Worm (Caenorhabditis elegans) whole organism, mixed stage, embryonic: ENCODE measurements around the gene F55G11.2.

Experiments used
- M03D4.4 ChIP-seq: sonication (generic microtip); optimal IDR thresholded peaks from 2 replicates; lab custom pipeline; 2017; ENCODE audit warnings: mild to moderate bottlenecking, missing genetic modification characterization, missing compliant biosample characterization
- bed-3 ChIP-seq: fragments of 200-800 bp; sonication (Bioruptor generic); optimal IDR thresholded peaks from 3 replicates; lab custom pipeline; 2018; ENCODE audit warnings: mild to moderate bottlenecking, missing genetic modification characterization, moderate library complexity, missing compliant biosample characterization
- blmp-1 ChIP-seq: fragments of 150-350 bp; optimal IDR thresholded peaks from 2 replicates; lab custom pipeline; 2014; ENCODE audit warnings: missing biosample characterization, missing genetic modification characterization
- ceh-39 ChIP-seq: fragments of 150-350 bp; optimal IDR thresholded peaks from 2 replicates; lab custom pipeline; 2014; ENCODE audit warnings: missing biosample characterization, missing genetic modification characterization
- ces-1 ChIP-seq: fragments of 150-350 bp; optimal IDR thresholded peaks from 2 replicates; lab custom pipeline; 2014; ENCODE audit warnings: missing biosample characterization, missing genetic modification reagents, missing genetic modification characterization
- cnd-1 ChIP-seq: fragments of 200-800 bp; sonication (Bioruptor generic); optimal IDR thresholded peaks from 2 replicates; lab custom pipeline; 2018; ENCODE audit warnings: mild to moderate bottlenecking, missing genetic modification characterization, missing compliant biosample characterization
- drap-1 ChIP-seq: fragments of 200-800 bp; sonication (Bioruptor generic); optimal IDR thresholded peaks from 3 replicates; lab custom pipeline; 2018; ENCODE audit warnings: mild to moderate bottlenecking, missing genetic modification characterization, missing compliant biosample characterization
- elt-1 ChIP-seq: sonication (generic microtip); optimal IDR thresholded peaks from 2 replicates; lab custom pipeline; 2017; ENCODE audit warnings: missing genetic modification characterization, mild to moderate bottlenecking, missing compliant biosample characterization, antibody characterized with exemption, moderate library complexity, borderline replicate concordance; ENCODE audit not compliant: insufficient read depth
- ham-2 ChIP-seq: fragments of 200-800 bp; sonication (Bioruptor generic); optimal IDR thresholded peaks from 2 replicates; lab custom pipeline; 2018; ENCODE audit warnings: mild to moderate bottlenecking, missing genetic modification characterization, missing compliant biosample characterization
- hlh-1 ChIP-seq: fragments of 150-350 bp; optimal IDR thresholded peaks from 2 replicates; lab custom pipeline; 2014; ENCODE audit warnings: missing biosample characterization, missing genetic modification reagents, missing genetic modification characterization
- lin-13 ChIP-seq: fragments of 150-350 bp; optimal IDR thresholded peaks from 2 replicates; lab custom pipeline; 2014; ENCODE audit warnings: missing biosample characterization, missing genetic modification characterization
- lin-32 ChIP-seq: fragments of 200-800 bp; sonication (Bioruptor generic); optimal IDR thresholded peaks from 2 replicates; lab custom pipeline; 2018; ENCODE audit warnings: mild to moderate bottlenecking, missing genetic modification characterization, missing compliant biosample characterization
- lsy-2 ChIP-seq: fragments of 150-350 bp; optimal IDR thresholded peaks from 2 replicates; lab custom pipeline; 2014; ENCODE audit warnings: missing biosample characterization, missing genetic modification characterization
- mab-5 ChIP-seq: fragments of 150-350 bp; optimal IDR thresholded peaks from 2 replicates; lab custom pipeline; 2014; ENCODE audit warnings: missing biosample characterization, missing genetic modification characterization
- mep-1 ChIP-seq: fragments of 150-350 bp; optimal IDR thresholded peaks from 2 replicates; lab custom pipeline; 2017; ENCODE audit warnings: missing biosample characterization, missing genetic modification reagents, missing genetic modification characterization, inconsistent platforms
- mls-2 ChIP-seq: sonication (generic microtip); optimal IDR thresholded peaks from 2 replicates; lab custom pipeline; 2016; ENCODE audit warnings: mild to moderate bottlenecking, missing genetic modification characterization, moderate library complexity, missing compliant biosample characterization
- nhr-12 ChIP-seq: fragments of 150-350 bp; optimal IDR thresholded peaks from 2 replicates; lab custom pipeline; 2014; ENCODE audit warnings: missing biosample characterization, missing genetic modification characterization
- nhr-2 ChIP-seq: fragments of 150-350 bp; optimal IDR thresholded peaks from 2 replicates; lab custom pipeline; 2014; ENCODE audit warnings: missing biosample characterization, missing genetic modification characterization
- nhr-237 ChIP-seq: fragments of 150-350 bp; optimal IDR thresholded peaks from 2 replicates; lab custom pipeline; 2014; ENCODE audit warnings: missing biosample characterization, missing genetic modification characterization
- nhr-28 ChIP-seq: fragments of 150-350 bp; optimal IDR thresholded peaks from 2 replicates; lab custom pipeline; 2014; ENCODE audit warnings: missing biosample characterization, missing genetic modification characterization
- nhr-76 ChIP-seq: sonication (generic microtip); optimal IDR thresholded peaks from 2 replicates; lab custom pipeline; 2017; ENCODE audit warnings: missing biosample characterization, missing genetic modification characterization
- pha-4 ChIP-seq: fragments of 150-350 bp; optimal IDR thresholded peaks from 2 replicates; lab custom pipeline; 2018; ENCODE audit warnings: missing biosample characterization, missing genetic modification reagents, missing genetic modification characterization
- snpc-4 ChIP-seq: fragments of 150-350 bp; optimal IDR thresholded peaks from 2 replicates; lab custom pipeline; 2014; ENCODE audit warnings: missing biosample characterization, missing genetic modification characterization
- sptf-1 ChIP-seq: sonication (generic microtip); optimal IDR thresholded peaks from 2 replicates; lab custom pipeline; 2017; ENCODE audit warnings: mild to moderate bottlenecking, missing genetic modification characterization, moderate library complexity, missing compliant biosample characterization
- tbx-8 ChIP-seq: fragments of 200-800 bp; sonication (Bioruptor generic); optimal IDR thresholded peaks from 2 replicates; lab custom pipeline; 2018; ENCODE audit warnings: mild to moderate bottlenecking, missing genetic modification characterization, moderate library complexity, missing compliant biosample characterization
- unc-120 ChIP-seq: sonication (generic microtip); optimal IDR thresholded peaks from 2 replicates; lab custom pipeline; 2017; ENCODE audit warnings: missing genetic modification characterization, missing compliant biosample characterization; ENCODE audit not compliant: poor library complexity, severe bottlenecking
- unc-39 ChIP-seq: fragments of 150-350 bp; optimal IDR thresholded peaks from 2 replicates; lab custom pipeline; 2014; ENCODE audit warnings: missing biosample characterization, missing genetic modification characterization
- unc-62 ChIP-seq: fragments of 150-350 bp; optimal IDR thresholded peaks from 2 replicates; lab custom pipeline; 2014; ENCODE audit warnings: missing biosample characterization, missing genetic modification reagents, missing genetic modification characterization
- zip-8 ChIP-seq: fragments of 150-350 bp; optimal IDR thresholded peaks from 2 replicates; lab custom pipeline; 2014; ENCODE audit warnings: missing biosample characterization, missing genetic modification characterization
- ztf-11 ChIP-seq: fragments of 150-350 bp; optimal IDR thresholded peaks from 2 replicates; lab custom pipeline; 2014; ENCODE audit warnings: missing biosample characterization, missing genetic modification characterization

The F55G11.2 gene

ce11 chrIV:12969141-12969540 is at the start of gene F55G11.2:
Gene F55G11.2 (minus strand): TSS chrIV:12969289.
- TF ChIP-seq M03D4.4 (tag; lab: Kevin White, UChicago) = no peak

ce11 chrIV:13016820-13017219 is 47.7 kb upstream of the F55G11.2 start:
- TF ChIP-seq lsy-2 = no peak
- TF ChIP-seq sptf-1 (tag; lab: Kevin White, UChicago) = peak; percentile 36
- no peak for TF ChIP-seq unc-39
- TF ChIP-seq nhr-28 (tag; lab: Kevin White, UChicago) = no peak
- TF ChIP-seq mep-1 = no peak
- peak; percentile 1 for TF ChIP-seq M03D4.4 (tag; lab: Kevin White, UChicago)
- no peak for TF ChIP-seq ztf-11 (tag; lab: Kevin White, UChicago)
- TF ChIP-seq mab-5 (tag; lab: Kevin White, UChicago) = no peak
- TF ChIP-seq unc-120 (tag; lab: Kevin White, UChicago) = peak; percentile 7
- no peak for TF ChIP-seq nhr-76
- no peak for TF ChIP-seq tbx-8 (GFP tag; lab: Kevin White, UChicago)
- no peak for TF ChIP-seq nhr-237 (tag; lab: Kevin White, UChicago)
- no peak for TF ChIP-seq snpc-4
- peak; percentile 76 for TF ChIP-seq ces-1 (GFP tag; lab: Kevin White, UChicago)

ce11 chrIV:13015801-13016404 is 46.8 kb upstream of the F55G11.2 start:
- TF ChIP-seq elt-1 (tag; lab: Kevin White, UChicago) = no peak
- TF ChIP-seq unc-62 = peak; percentile 21
- peak; percentile 92 for TF ChIP-seq ces-1 (GFP tag; lab: Kevin White, UChicago)
- no peak for TF ChIP-seq nhr-2 (tag; lab: Kevin White, UChicago)
- no peak for TF ChIP-seq mab-5 (tag; lab: Kevin White, UChicago)
- TF ChIP-seq hlh-1 (tag; lab: Kevin White, UChicago) = peak; percentile 57
- TF ChIP-seq unc-120 (tag; lab: Kevin White, UChicago) = no peak
- no peak for TF ChIP-seq lsy-2

ce11 chrIV:13013711-13014341 is 44.7 kb upstream of the F55G11.2 start:
- TF ChIP-seq elt-1 (tag; lab: Kevin White, UChicago) = peak; percentile 46
- TF ChIP-seq nhr-28 (tag; lab: Kevin White, UChicago) = no peak

- TF ChIP-seq blmp-1 (tag; lab: Kevin White, UChicago) (peak; percentile 77), ceh-39 (tag; lab: Kevin White, UChicago) (no peak), nhr-237 (tag; lab: Kevin White, UChicago) (no peak), drap-1 (GFP tag; lab: Kevin White, UChicago) (no peak), mls-2 (tag; lab: Kevin White, UChicago) (no peak), ham-2 (GFP tag; lab: Kevin White, UChicago) (peak; percentile 35), snpc-4 (no peak)
Measured at ce11 chrIV:13013231-13013630, 44.1 kb upstream of the F55G11.2 start.

- TF ChIP-seq mls-2 (tag; lab: Kevin White, UChicago) = no peak
- no peak for TF ChIP-seq bed-3
- TF ChIP-seq M03D4.4 (tag; lab: Kevin White, UChicago) = no peak
Measured at ce11 chrIV:13009507-13009906, 40.4 kb upstream of the F55G11.2 start.

- TF ChIP-seq nhr-12 (tag; lab: Kevin White, UChicago) = no peak
- TF ChIP-seq ztf-11 (tag; lab: Kevin White, UChicago) = no peak
- TF ChIP-seq mab-5 (tag; lab: Kevin White, UChicago) = no peak
- TF ChIP-seq mep-1 = no peak
- no peak for TF ChIP-seq elt-1 (tag; lab: Kevin White, UChicago)
- TF ChIP-seq snpc-4 = no peak
- TF ChIP-seq pha-4 (tag; lab: Kevin White, UChicago) = no peak
- TF ChIP-seq nhr-76 = no peak
- no peak for TF ChIP-seq sptf-1 (tag; lab: Kevin White, UChicago)
- TF ChIP-seq cnd-1 = no peak
- TF ChIP-seq lin-32 (GFP tag; lab: Kevin White, UChicago) = no peak
- TF ChIP-seq hlh-1 (tag; lab: Kevin White, UChicago) = no peak
- TF ChIP-seq lsy-2 = no peak
- no peak for TF ChIP-seq tbx-8 (GFP tag; lab: Kevin White, UChicago)
- TF ChIP-seq zip-8 (tag; lab: Kevin White, UChicago) = no peak
- no peak for TF ChIP-seq ces-1 (GFP tag; lab: Kevin White, UChicago)
- TF ChIP-seq lin-13 (tag; lab: Kevin White, UChicago) = no peak
- no peak for TF ChIP-seq nhr-237 (tag; lab: Kevin White, UChicago)
Measured at ce11 chrIV:13008405-13009208, 39.5 kb upstream of the F55G11.2 start, which contains the start of gene mbk-2. Gene mbk-2 (plus strand): TSS chrIV:13009158.
